Fruit fly (Drosophila melanogaster) whole organism, embryonic: ENCODE results near the gene CG8507.
A peak's percentile ranks its signal among the peaks of the same experiment; 100 is the strongest.

Source experiments
- Antp ChIP-seq: fragments of 200-800 bp; sonication (Bioruptor generic); optimal IDR thresholded peaks from 3 replicates; lab custom pipeline; 2016; ENCODE audit warnings: missing biosample characterization, missing genetic modification characterization
- Atf-2 ChIP-seq: fragments of 200-800 bp; sonication (Bioruptor generic); optimal IDR thresholded peaks from 2 replicates; lab custom pipeline; 2016; ENCODE audit warnings: missing biosample characterization, missing genetic modification characterization
- BEAF-32 ChIP-seq: fragments of 200-800 bp; sonication (Bioruptor generic); optimal IDR thresholded peaks from 3 replicates; lab custom pipeline; 2017; ENCODE audit warnings: missing biosample characterization, missing genetic modification characterization, mild to moderate bottlenecking, moderate library complexity, missing genetic modification reagents
- BtbVII ChIP-seq: fragments of 200-800 bp; sonication (Bioruptor generic); optimal IDR thresholded peaks from 3 replicates; lab custom pipeline; 2017; ENCODE audit warnings: missing biosample characterization, mild to moderate bottlenecking, missing genetic modification characterization
- CG10462 ChIP-seq: fragments of 200-800 bp; sonication (Bioruptor generic); optimal IDR thresholded peaks from 2 replicates; lab custom pipeline; 2016; ENCODE audit warnings: missing biosample characterization, missing genetic modification characterization
- CG12219 ChIP-seq: fragments of 200-800 bp; sonication (Bioruptor generic); optimal IDR thresholded peaks from 3 replicates; lab custom pipeline; 2018; ENCODE audit warnings: missing biosample characterization, mild to moderate bottlenecking, missing genetic modification characterization
- CG13296 ChIP-seq: fragments of 200-800 bp; sonication (Bioruptor generic); optimal IDR thresholded peaks from 3 replicates; lab custom pipeline; 2018; ENCODE audit warnings: missing biosample characterization, mild to moderate bottlenecking, missing genetic modification characterization
- CG1603 ChIP-seq: fragments of 200-800 bp; sonication (Bioruptor generic); optimal IDR thresholded peaks from 2 replicates; lab custom pipeline; 2019; ENCODE audit warnings: missing biosample characterization, mild to moderate bottlenecking, missing genetic modification characterization, moderate library complexity
- CG17359 ChIP-seq: fragments of 200-800 bp; sonication (Bioruptor generic); optimal IDR thresholded peaks from 3 replicates; lab custom pipeline; 2018; ENCODE audit warnings: missing biosample characterization, mild to moderate bottlenecking, missing genetic modification characterization, moderate library complexity
- CG17912 ChIP-seq: fragments of 200-800 bp; sonication (Bioruptor generic); optimal IDR thresholded peaks from 2 replicates; lab custom pipeline; 2018; ENCODE audit warnings: missing biosample characterization, mild to moderate bottlenecking, missing genetic modification characterization
- CG2712 ChIP-seq: fragments of 200-800 bp; optimal IDR thresholded peaks from 3 replicates; lab custom pipeline; 2019; ENCODE audit warnings: missing biosample characterization, mild to moderate bottlenecking, missing genetic modification characterization, moderate library complexity
- CG30403 ChIP-seq: fragments of 200-800 bp; sonication (Bioruptor generic); optimal IDR thresholded peaks from 3 replicates; lab custom pipeline; 2016; ENCODE audit warnings: missing biosample characterization, missing genetic modification characterization
- CG31365 ChIP-seq: fragments of 200-800 bp; sonication (Bioruptor generic); optimal IDR thresholded peaks from 2 replicates; lab custom pipeline; 2018; ENCODE audit warnings: missing biosample characterization, mild to moderate bottlenecking, missing genetic modification characterization
- CG32532 ChIP-seq: fragments of 200-800 bp; sonication (Bioruptor generic); IDR thresholded peaks from 2 replicates; pipeline ENCODE4 v1.3.6; 2022; ENCODE audit warnings: missing biosample characterization, missing genetic modification characterization
- CG34224 ChIP-seq: fragments of 200-800 bp; sonication (Bioruptor generic); IDR thresholded peaks from 3 replicates; pipeline ENCODE4 v1.3.6; 2022; ENCODE audit warnings: missing biosample characterization, missing genetic modification characterization; ENCODE audit not compliant: partially characterized antibody
- CG3726 ChIP-seq: fragments of 200-800 bp; sonication (Bioruptor generic); IDR thresholded peaks from 3 replicates; pipeline ENCODE4, ENCODE4 v1.3.6; 2022; ENCODE audit warnings: missing biosample characterization, missing genetic modification characterization
- CG3838 ChIP-seq: fragments of 200-800 bp; sonication (Bioruptor generic); optimal IDR thresholded peaks from 3 replicates; lab custom pipeline; 2016; ENCODE audit warnings: missing biosample characterization, missing genetic modification characterization
- CG4282 ChIP-seq: fragments of 200-800 bp; sonication (Bioruptor generic); optimal IDR thresholded peaks from 2 replicates; lab custom pipeline; 2016; ENCODE audit warnings: missing biosample characterization, missing genetic modification characterization
- CG4707 ChIP-seq: fragments of 200-800 bp; sonication (Bioruptor generic); optimal IDR thresholded peaks from 2 replicates; lab custom pipeline; 2018; ENCODE audit warnings: missing biosample characterization, mild to moderate bottlenecking, missing genetic modification characterization, moderate library complexity
- CG6254 ChIP-seq: fragments of 200-800 bp; sonication (Bioruptor generic); optimal IDR thresholded peaks from 3 replicates; lab custom pipeline; 2017; ENCODE audit warnings: mild to moderate bottlenecking, missing biosample characterization, missing genetic modification reagents, missing genetic modification characterization
- CG7372 ChIP-seq: fragments of 200-800 bp; sonication (Bioruptor generic); IDR thresholded peaks from 2 replicates; pipeline ENCODE4 v1.3.6; 2022; ENCODE audit warnings: missing biosample characterization, missing genetic modification characterization
- CG9727 ChIP-seq: fragments of 200-800 bp; sonication (Bioruptor generic); optimal IDR thresholded peaks from 3 replicates; lab custom pipeline; 2017; ENCODE audit warnings: missing biosample characterization, mild to moderate bottlenecking, missing genetic modification characterization
- CG9876 ChIP-seq: fragments of 200-800 bp; sonication (Bioruptor generic); optimal IDR thresholded peaks from 2 replicates; lab custom pipeline; 2016; ENCODE audit warnings: missing biosample characterization, missing genetic modification characterization
- CHES-1-like ChIP-seq: fragments of 200-800 bp; sonication (Bioruptor generic); optimal IDR thresholded peaks from 2 replicates; lab custom pipeline; 2016; ENCODE audit warnings: missing biosample characterization, missing genetic modification characterization
- CkIIα-i1 ChIP-seq: fragments of 200-800 bp; sonication (Bioruptor generic); IDR thresholded peaks from 2 replicates; pipeline ENCODE4 v1.3.6; 2022; ENCODE audit warnings: missing biosample characterization, missing genetic modification characterization
- Ets65A ChIP-seq: fragments of 200-800 bp; sonication (Bioruptor generic); peaks from one replicate; lab custom pipeline; 2016; ENCODE audit warnings: missing biosample characterization, missing genetic modification characterization
- Fer3 ChIP-seq: fragments of 200-800 bp; sonication (Bioruptor generic); optimal IDR thresholded peaks from 2 replicates; lab custom pipeline; 2018; ENCODE audit warnings: missing biosample characterization, mild to moderate bottlenecking, missing genetic modification characterization, moderate library complexity
- H15 ChIP-seq: fragments of 200-800 bp; sonication (Bioruptor generic); IDR thresholded peaks from 3 replicates; pipeline ENCODE4 v1.3.6; 2022; ENCODE audit warnings: missing biosample characterization, missing genetic modification characterization
- HLH4C ChIP-seq: fragments of 200-800 bp; sonication (Bioruptor generic); IDR thresholded peaks from 3 replicates; pipeline ENCODE4 v1.3.6; 2022; ENCODE audit warnings: missing biosample characterization, missing genetic modification characterization; ENCODE audit not compliant: partially characterized antibody
- Lim3 ChIP-seq: fragments of 200-800 bp; sonication (Bioruptor generic); IDR thresholded peaks from 2 replicates; pipeline ENCODE4 v1.3.6; 2022; ENCODE audit warnings: missing biosample characterization, missing genetic modification characterization
- Med ChIP-seq: fragments of 200-800 bp; sonication (Bioruptor generic); peaks from one replicate; lab custom pipeline; 2016; ENCODE audit warnings: missing biosample characterization, missing genetic modification characterization, mild to moderate bottlenecking, inconsistent platforms, moderate library complexity
- Neu2 ChIP-seq: fragments of 200-800 bp; sonication (Bioruptor generic); optimal IDR thresholded peaks from 3 replicates; lab custom pipeline; 2016; ENCODE audit warnings: missing biosample characterization, missing genetic modification characterization, borderline replicate concordance
- Oli ChIP-seq: fragments of 200-800 bp; sonication (Bioruptor generic); optimal IDR thresholded peaks from 2 replicates; lab custom pipeline; 2018; ENCODE audit warnings: missing biosample characterization, mild to moderate bottlenecking, missing genetic modification characterization, moderate library complexity
- Ravus ChIP-seq: fragments of 200-800 bp; sonication (Bioruptor generic); IDR thresholded peaks from 2 replicates; pipeline ENCODE4 v1.3.6; 2022; ENCODE audit warnings: missing biosample characterization, missing genetic modification characterization
- Rx ChIP-seq: fragments of 200-800 bp; sonication (Bioruptor generic); IDR thresholded peaks from 2 replicates; pipeline ENCODE4 v1.3.6; 2022; ENCODE audit warnings: missing biosample characterization, missing genetic modification characterization
- Spps ChIP-seq: fragments of 200-800 bp; sonication (Bioruptor generic); optimal IDR thresholded peaks from 2 replicates; lab custom pipeline; 2018; ENCODE audit warnings: missing biosample characterization, mild to moderate bottlenecking, missing genetic modification characterization
- Xbp1 ChIP-seq: fragments of 200-800 bp; sonication (Bioruptor generic); optimal IDR thresholded peaks from 3 replicates; lab custom pipeline; 2016; ENCODE audit warnings: missing biosample characterization, mild to moderate bottlenecking, missing genetic modification characterization
- dmrt11E ChIP-seq: fragments of 200-800 bp; sonication (Bioruptor generic); optimal IDR thresholded peaks from 3 replicates; lab custom pipeline; 2018; ENCODE audit warnings: missing biosample characterization, mild to moderate bottlenecking, missing genetic modification characterization, moderate library complexity
- gce ChIP-seq: fragments of 200-800 bp; sonication (Bioruptor generic); IDR thresholded peaks from 3 replicates; pipeline ENCODE4 v1.3.6; 2022; ENCODE audit warnings: missing biosample characterization, missing genetic modification characterization
- gfzf ChIP-seq: fragments of 200-800 bp; sonication (Bioruptor generic); optimal IDR thresholded peaks from 2 replicates; lab custom pipeline; 2016; ENCODE audit warnings: missing biosample characterization, mild to moderate bottlenecking, missing genetic modification characterization, moderate library complexity
- kay ChIP-seq: fragments of 200-800 bp; sonication (Bioruptor generic); optimal IDR thresholded peaks from 2 replicates; lab custom pipeline; 2016; ENCODE audit warnings: missing biosample characterization, missing genetic modification characterization
- knrl ChIP-seq: fragments of 200-800 bp; sonication (Bioruptor generic); IDR thresholded peaks from 3 replicates; pipeline ENCODE4 v1.3.6; 2022; ENCODE audit warnings: missing biosample characterization, missing genetic modification characterization; ENCODE audit not compliant: partially characterized antibody
- lmd ChIP-seq: fragments of 200-800 bp; sonication (Bioruptor generic); IDR thresholded peaks from 2 replicates; pipeline ENCODE4 v1.3.6; 2022; ENCODE audit warnings: missing biosample characterization, missing genetic modification characterization
- peb ChIP-seq: fragments of 200-800 bp; sonication (Bioruptor generic); IDR thresholded peaks from 2 replicates; pipeline ENCODE4 v1.3.6; 2022; ENCODE audit warnings: missing biosample characterization, missing genetic modification characterization
- repo ChIP-seq: fragments of 200-800 bp; sonication (Bioruptor generic); optimal IDR thresholded peaks from 2 replicates; lab custom pipeline; 2016; ENCODE audit warnings: missing biosample characterization, missing genetic modification characterization
- sima ChIP-seq: fragments of 200-800 bp; sonication (Bioruptor generic); optimal IDR thresholded peaks from 2 replicates; lab custom pipeline; 2016; ENCODE audit warnings: missing biosample characterization, missing genetic modification characterization
- slou ChIP-seq: fragments of 200-800 bp; sonication (Bioruptor generic); optimal IDR thresholded peaks from 3 replicates; lab custom pipeline; 2016; ENCODE audit warnings: missing biosample characterization, missing genetic modification characterization
- sqz ChIP-seq: fragments of 200-800 bp; sonication (Bioruptor generic); optimal IDR thresholded peaks from 3 replicates; lab custom pipeline; 2018; ENCODE audit warnings: missing biosample characterization, mild to moderate bottlenecking, missing genetic modification characterization
- tx ChIP-seq: fragments of 200-800 bp; sonication (Bioruptor generic); optimal IDR thresholded peaks from 2 replicates; lab custom pipeline; 2016; ENCODE audit warnings: missing biosample characterization, missing genetic modification characterization
- wek ChIP-seq: fragments of 200-800 bp; sonication (Bioruptor generic); optimal IDR thresholded peaks from 3 replicates; lab custom pipeline; 2018; ENCODE audit warnings: missing biosample characterization, mild to moderate bottlenecking, missing genetic modification characterization, moderate library complexity

Gene CG8507

dm6 chr3R:9777941-9778360 is 13.3 kb upstream of the CG8507 start, which contains the start of gene RpS29 (continued):
- peak; percentile 12 for TF ChIP-seq Oli
- TF ChIP-seq Fer3 = peak; percentile 71
- TF ChIP-seq tx (GFP tag; lab: Kevin White, UChicago) = peak; percentile 80
- peak; percentile 32 for TF ChIP-seq kay (GFP tag; lab: Kevin White, UChicago)
- TF ChIP-seq sqz = peak; percentile 75
- TF ChIP-seq CG9876 = peak; percentile 91
- no peak for TF ChIP-seq CG10462 (GFP tag; lab: Kevin White, UChicago)
- TF ChIP-seq Spps (tag; lab: Kevin White, UChicago) = peak; percentile 29
- peak; percentile 99 for TF ChIP-seq Med (GFP tag; lab: Kevin White, UChicago)
- peak; percentile 56 for TF ChIP-seq Neu2
- TF ChIP-seq CG4707 (GFP tag; lab: Kevin White, UChicago) = no peak
- TF ChIP-seq HLH4C = peak; percentile 82
- TF ChIP-seq knrl (GFP tag; lab: Robert Waterston, UW) = peak; percentile 95
- TF ChIP-seq Ravus (GFP tag; lab: Robert Waterston, UW) = no peak
- peak; percentile 93 for TF ChIP-seq CG34224 (GFP tag; lab: Robert Waterston, UW)
- peak; percentile 91 for TF ChIP-seq Antp
- TF ChIP-seq CG4282 (GFP tag; lab: Kevin White, UChicago) = peak; percentile 84
- peak; percentile 68; the same call in 1 of the 3 replicates for TF ChIP-seq H15
- TF ChIP-seq peb (GFP tag; lab: Robert Waterston, UW) = 0 out of 2 replicates have a peak, but pooled peaks have one; percentile 17
- 0 out of 2 replicates have a peak, but pooled peaks have one; percentile 33 for TF ChIP-seq CkIIα-i1 (GFP tag; lab: Robert Waterston, UW)
- peak; percentile 90 for TF ChIP-seq CG13296 (GFP tag; lab: Kevin White, UChicago)
- TF ChIP-seq wek (GFP tag; lab: Kevin White, UChicago) = peak; percentile 68
- peak; percentile 69; the same call in 2 of the 3 replicates for TF ChIP-seq CG3726
- peak; percentile 73 for TF ChIP-seq CG2712 (tag; lab: Kevin White, UChicago)
- TF ChIP-seq sima (GFP tag; lab: Kevin White, UChicago) = peak; percentile 44
- peak; percentile 70 for TF ChIP-seq CG9727 (GFP tag; lab: Kevin White, UChicago)
- peak; percentile 46; the same call in 1 of the 2 replicates for TF ChIP-seq Lim3 (GFP tag; lab: Robert Waterston, UW)
- TF ChIP-seq gce (GFP tag; lab: Robert Waterston, UW) = peak; percentile 55; the same call in 1 of the 3 replicates
- peak; percentile 80 for TF ChIP-seq CG30403 (GFP tag; lab: Kevin White, UChicago)
- TF ChIP-seq dmrt11E = peak; percentile 54
- TF ChIP-seq CG17912 (GFP tag; lab: Kevin White, UChicago) = peak; percentile 88
- TF ChIP-seq Atf-2 (GFP tag; lab: Kevin White, UChicago) = peak; percentile 30
- TF ChIP-seq slou (GFP tag; lab: Kevin White, UChicago) = peak; percentile 79
- TF ChIP-seq Rx = peak; percentile 73
- TF ChIP-seq lmd = peak; percentile 71; the same call in 1 of the 2 replicates
- TF ChIP-seq CG3838 (GFP tag; lab: Kevin White, UChicago) = no peak
- peak; percentile 71 for TF ChIP-seq repo
- peak; percentile 98 for TF ChIP-seq BEAF-32 (GFP tag; lab: Kevin White, UChicago)
- TF ChIP-seq CG31365 (tag; lab: Kevin White, UChicago) = peak; percentile 51
- TF ChIP-seq Ets65A (GFP tag; lab: Kevin White, UChicago) = peak; percentile 99
- TF ChIP-seq Xbp1 (GFP tag; lab: Kevin White, UChicago) = peak; percentile 85
- peak; percentile 54 for TF ChIP-seq gfzf (GFP tag; lab: Kevin White, UChicago)
- peak; percentile 93 for TF ChIP-seq CHES-1-like
- peak; percentile 56 for TF ChIP-seq CG12219
- peak; percentile 78 for TF ChIP-seq BtbVII
- TF ChIP-seq CG17359 (tag; lab: Kevin White, UChicago) = peak; percentile 64
- TF ChIP-seq CG32532 (GFP tag; lab: Robert Waterston, UW) = peak; percentile 89
- peak; percentile 77 for TF ChIP-seq CG7372 (GFP tag; lab: Robert Waterston, UW)
- no peak for TF ChIP-seq CG6254 (GFP tag; lab: Kevin White, UChicago)
- peak; percentile 97 for TF ChIP-seq CG1603 (tag; lab: Kevin White, UChicago)
